Worm (Caenorhabditis elegans) whole organism, early embryonic: Measurements from ENCODE around the gene mel-32.

Source experiments
- B0310.2 ChIP-seq: sonication (generic microtip); optimal IDR thresholded peaks from 2 replicates; lab custom pipeline; 2016; ENCODE audit warnings: mild to moderate bottlenecking, missing genetic modification characterization, missing compliant biosample characterization
- F13C5.2 ChIP-seq: sonication (generic microtip); optimal IDR thresholded peaks from 2 replicates; lab custom pipeline; 2017; ENCODE audit warnings: mild to moderate bottlenecking, missing genetic modification characterization, inconsistent platforms, missing compliant biosample characterization
- aly-1 ChIP-seq: sonication (generic microtip); optimal IDR thresholded peaks from 2 replicates; lab custom pipeline; 2016; ENCODE audit warnings: missing genetic modification characterization, missing compliant biosample characterization
- ama-1 ChIP-seq: fragments of 150-350 bp; optimal IDR thresholded peaks from 2 replicates; lab custom pipeline; 2014
- ceh-13 ChIP-seq: fragments of 200-800 bp; sonication (Bioruptor generic); optimal IDR thresholded peaks from 2 replicates; lab custom pipeline; 2018; ENCODE audit warnings: mild to moderate bottlenecking, missing genetic modification characterization, missing compliant biosample characterization
- ceh-36 ChIP-seq: sonication (generic microtip); optimal IDR thresholded peaks from 2 replicates; lab custom pipeline; 2016; ENCODE audit warnings: missing genetic modification characterization, inconsistent platforms, missing compliant biosample characterization
- ets-7 ChIP-seq: sonication (generic microtip); optimal IDR thresholded peaks from 2 replicates; lab custom pipeline; 2016; ENCODE audit warnings: missing genotype, missing genetic modification characterization, missing compliant biosample characterization
- flt-1 ChIP-seq: fragments of 200-800 bp; sonication (Bioruptor generic); IDR thresholded peaks from 2 replicates; pipeline ENCODE4 v1.3.6; 2022; ENCODE audit warnings: missing genetic modification characterization, missing compliant biosample characterization
- hmbx-1 ChIP-seq: sonication (generic microtip); optimal IDR thresholded peaks from 2 replicates; lab custom pipeline; 2016; ENCODE audit warnings: mild to moderate bottlenecking, missing genetic modification characterization, missing compliant biosample characterization
- hmg-4 ChIP-seq: fragments of 200-800 bp; sonication (Bioruptor generic); optimal IDR thresholded peaks from 2 replicates; lab custom pipeline; 2018; ENCODE audit warnings: mild to moderate bottlenecking, missing genetic modification characterization, missing compliant biosample characterization
- hnd-1 ChIP-seq: sonication (generic microtip); optimal IDR thresholded peaks from 2 replicates; lab custom pipeline; 2016; ENCODE audit warnings: missing genetic modification characterization, missing compliant biosample characterization
- pes-1 ChIP-seq: fragments of 200-800 bp; sonication (Bioruptor generic); IDR thresholded peaks from 2 replicates; pipeline ENCODE4 v1.3.6; 2022; ENCODE audit warnings: missing genetic modification reagents, missing genetic modification characterization, missing compliant biosample characterization
- scrt-1 ChIP-seq: fragments of 200-800 bp; sonication (Bioruptor generic); IDR thresholded peaks from 2 replicates; pipeline ENCODE4 v1.3.6; 2022; ENCODE audit warnings: missing genetic modification characterization, missing compliant biosample characterization
- sea-1 ChIP-seq: fragments of 200-800 bp; sonication (Bioruptor generic); conservative IDR thresholded peaks from 2 replicates; pipeline ENCODE4 v1.3.6; 2022; ENCODE audit warnings: missing genetic modification characterization, missing compliant biosample characterization
- tbx-11 ChIP-seq: fragments of 200-800 bp; sonication (Bioruptor generic); IDR thresholded peaks from 2 replicates; pipeline ENCODE4 v1.3.6; 2022; ENCODE audit warnings: missing genetic modification characterization, missing compliant biosample characterization
- tbx-37 ChIP-seq: fragments of 200-800 bp; sonication (Bioruptor generic); conservative IDR thresholded peaks from 2 replicates; pipeline ENCODE4 v1.3.6; 2022; ENCODE audit warnings: missing genetic modification reagents, missing genetic modification characterization, missing compliant biosample characterization
- tra-4 ChIP-seq: sonication (generic microtip); optimal IDR thresholded peaks from 2 replicates; lab custom pipeline; 2017; ENCODE audit warnings: missing genetic modification characterization, missing compliant biosample characterization

mel-32 gene

ce11 chrIII:6402346-6402745, 40.5 kb downstream of the mel-32 start:
- TF ChIP-seq hnd-1: no peak
- no peak for TF ChIP-seq F13C5.2
- no peak for TF ChIP-seq tra-4 (tag; lab: Kevin White, UChicago)
- no peak for TF ChIP-seq tbx-37
- TF ChIP-seq aly-1 (tag; lab: Kevin White, UChicago): no peak
- no peak for TF ChIP-seq flt-1 (GFP tag; lab: Robert Waterston, UW)
- TF ChIP-seq B0310.2 (tag; lab: Kevin White, UChicago): no peak
- no peak for TF ChIP-seq hmg-4 (GFP tag; lab: Kevin White, UChicago)
- no peak for TF ChIP-seq ets-7
- no peak for TF ChIP-seq hmbx-1 (tag; lab: Kevin White, UChicago)
- TF ChIP-seq ama-1 (lab: Kevin White, UChicago): no peak
- no peak for TF ChIP-seq scrt-1 (GFP tag; lab: Robert Waterston, UW)
- TF ChIP-seq ceh-36 (tag; lab: Kevin White, UChicago): no peak

- TF ChIP-seq scrt-1 (GFP tag; lab: Robert Waterston, UW) (no peak), flt-1 (GFP tag; lab: Robert Waterston, UW) (no peak), hmbx-1 (tag; lab: Kevin White, UChicago) (no peak), tbx-37 (no peak), aly-1 (tag; lab: Kevin White, UChicago) (no peak), pes-1 (GFP tag; lab: Robert Waterston, UW) (no peak), tra-4 (tag; lab: Kevin White, UChicago) (no peak), hnd-1 (no peak), tbx-11 (GFP tag; lab: Robert Waterston, UW) (no peak), ceh-13 (GFP tag; lab: Kevin White, UChicago) (no peak), hmg-4 (GFP tag; lab: Kevin White, UChicago) (no peak), ceh-36 (tag; lab: Kevin White, UChicago) (no peak)
Measured at ce11 chrIII:6399424-6399823, 43.4 kb downstream of the mel-32 start.

ce11 chrIII:6398124-6398523, 44.7 kb downstream of the mel-32 start:
- TF ChIP-seq B0310.2 (tag; lab: Kevin White, UChicago) (no peak), hmg-4 (GFP tag; lab: Kevin White, UChicago) (no peak), scrt-1 (GFP tag; lab: Robert Waterston, UW) (no peak), pes-1 (GFP tag; lab: Robert Waterston, UW) (no peak), ets-7 (no peak), ceh-13 (GFP tag; lab: Kevin White, UChicago) (no peak), flt-1 (GFP tag; lab: Robert Waterston, UW) (no peak), sea-1 (GFP tag; lab: Robert Waterston, UW) (no peak), tbx-11 (GFP tag; lab: Robert Waterston, UW) (no peak), aly-1 (tag; lab: Kevin White, UChicago) (no peak), ceh-36 (tag; lab: Kevin White, UChicago) (no peak), hnd-1 (no peak), hmbx-1 (tag; lab: Kevin White, UChicago) (no peak), F13C5.2 (no peak), tbx-37 (no peak), tra-4 (tag; lab: Kevin White, UChicago) (no peak)

DNA sequence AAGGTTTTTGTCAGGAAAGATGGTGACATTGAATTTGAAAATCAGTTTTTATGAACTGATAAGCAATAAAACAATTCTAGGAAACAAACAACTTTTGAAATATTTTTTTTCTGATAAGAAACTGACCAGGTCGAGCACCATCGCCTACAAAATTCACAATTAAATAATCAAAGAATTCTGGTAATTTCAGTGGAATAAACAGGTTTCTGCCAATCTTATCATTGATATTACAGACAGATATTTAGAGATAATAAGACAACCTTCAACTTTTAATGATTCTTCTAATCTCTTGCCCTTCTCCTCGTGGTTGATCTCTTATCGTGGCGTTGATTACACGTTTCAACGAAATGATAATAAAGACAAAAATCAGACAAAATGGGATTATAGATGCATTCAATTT, 46.4 kb downstream of the mel-32 start:
- TF ChIP-seq aly-1 (tag; lab: Kevin White, UChicago) (no peak), hnd-1 (no peak), sea-1 (GFP tag; lab: Robert Waterston, UW) (no peak), flt-1 (GFP tag; lab: Robert Waterston, UW) (no peak), pes-1 (GFP tag; lab: Robert Waterston, UW) (no peak), ets-7 (no peak), hmg-4 (GFP tag; lab: Kevin White, UChicago) (no peak), scrt-1 (GFP tag; lab: Robert Waterston, UW) (no peak), tbx-37 (no peak), hmbx-1 (tag; lab: Kevin White, UChicago) (no peak), ceh-36 (tag; lab: Kevin White, UChicago) (no peak), F13C5.2 (no peak)

DNA sequence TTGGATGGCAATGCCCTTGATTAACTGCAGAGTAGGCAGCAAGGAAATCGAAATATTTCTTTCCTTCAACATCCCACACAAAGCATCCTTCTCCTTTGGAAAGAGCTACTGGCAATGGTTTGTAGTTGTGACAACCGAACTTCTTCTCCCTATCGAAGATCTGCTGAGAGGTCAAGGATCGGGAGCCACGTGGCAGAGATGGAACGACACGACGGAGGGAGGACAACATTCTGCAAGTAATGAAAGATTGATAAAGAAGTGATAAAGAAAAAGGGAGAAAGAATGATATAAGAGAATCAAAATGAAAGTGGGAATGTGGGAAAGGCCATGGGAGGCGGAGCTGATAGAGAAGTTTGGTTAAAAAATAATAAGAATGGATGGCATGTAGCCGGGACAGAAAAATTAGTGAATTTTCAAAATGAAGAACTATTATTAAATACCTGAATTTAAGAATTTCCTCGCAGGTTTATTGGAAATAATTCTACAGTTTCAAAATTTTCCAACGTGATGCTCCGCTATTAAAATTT, 47.0 kb downstream of the mel-32 start, which contains the start of gene oatr-1:
oatr-1 (minus strand) TSS at position 477 of the 527 bp plus-strand sequence.
- TF ChIP-seq tbx-37 (no peak), B0310.2 (tag; lab: Kevin White, UChicago) (no peak), F13C5.2 (no peak), flt-1 (GFP tag; lab: Robert Waterston, UW) (no peak), aly-1 (tag; lab: Kevin White, UChicago) (no peak), pes-1 (GFP tag; lab: Robert Waterston, UW) (no peak), tra-4 (tag; lab: Kevin White, UChicago) (no peak), sea-1 (GFP tag; lab: Robert Waterston, UW) (no peak), hmg-4 (GFP tag; lab: Kevin White, UChicago) (no peak), ceh-13 (GFP tag; lab: Kevin White, UChicago) (no peak)

- TF ChIP-seq ama-1 (lab: Kevin White, UChicago) (no peak), hmbx-1 (tag; lab: Kevin White, UChicago) (no peak), aly-1 (tag; lab: Kevin White, UChicago) (no peak)
Measured at ce11 chrIII:6390644-6391043, 52.2 kb downstream of the mel-32 start, which contains the start of gene smrc-1. TSS of gene smrc-1 (plus strand) at chrIII:6390944.
